Worm (Caenorhabditis elegans): ENCODE measurements around the gene nep-25.
"Not testable (repeated sequence)": the region's sequence is repeated elsewhere in the genome, so short reads cannot be mapped to it uniquely, and the experiment has no call there.

The nep-25 gene

DNA sequence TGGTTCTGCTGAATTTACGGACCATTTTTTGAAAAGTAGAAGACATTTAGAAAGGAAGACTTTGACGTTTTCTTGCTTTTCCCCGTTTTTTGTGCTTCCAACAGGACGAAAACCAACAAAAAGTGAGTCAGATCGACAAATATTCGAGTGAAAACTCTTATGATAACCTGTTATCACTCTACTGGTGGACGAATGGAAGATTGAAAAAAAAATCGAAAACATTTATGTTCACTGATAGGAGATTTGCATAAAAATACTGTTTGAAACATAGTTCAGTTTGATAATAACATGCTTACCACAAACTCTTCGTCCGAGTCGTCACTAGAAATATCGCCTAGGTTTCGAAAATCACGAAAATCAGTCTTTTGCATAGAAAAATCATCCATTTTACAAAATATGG is 30.4 kb downstream of the nep-25 start:
- TF ChIP-seq mml-1 (tag; optimal IDR thresholded peaks at IDR 0.05), result no peak
- TF ChIP-seq elt-2 (tag; optimal IDR thresholded peaks at IDR 0.05), result peak; percentile 75

DNA sequence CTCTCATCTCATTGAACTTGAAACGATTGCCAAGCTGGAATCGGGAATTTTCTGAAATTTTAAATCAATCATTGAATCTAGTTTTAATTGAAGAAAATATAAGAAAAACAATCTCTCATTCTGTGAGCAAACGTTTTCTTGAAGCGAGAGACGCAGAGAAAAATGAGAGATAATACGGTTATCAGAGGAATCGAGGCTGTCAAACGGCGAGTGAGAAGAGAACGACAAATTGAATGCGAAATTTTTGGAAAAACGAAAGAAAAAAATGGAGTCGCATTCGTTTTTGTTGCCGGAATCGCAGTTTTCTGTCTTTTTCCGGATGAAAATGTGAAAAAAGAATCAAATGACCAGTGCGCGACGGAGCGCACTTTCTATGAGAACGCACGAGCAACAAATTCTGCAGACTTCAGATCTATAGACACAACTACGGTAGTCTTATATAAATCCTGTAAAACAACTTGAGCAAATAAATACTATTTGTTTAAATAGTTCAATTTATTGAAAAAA is 31.6 kb downstream of the nep-25 start, which contains the start of gene tex-2:
TSS of gene tex-2 (minus strand) at position 51 of the 507 bp plus-strand sequence.
- no peak for TF ChIP-seq nhr-28 (tag; optimal IDR thresholded peaks at IDR 0.05)
- peak; percentile 28 for TF ChIP-seq nfya-1 (tag; optimal IDR thresholded peaks at IDR 0.05; ENCODE audit: insufficient read depth)
- peak; percentile 35 for TF ChIP-seq pha-4 (tag; optimal IDR thresholded peaks at IDR 0.05)
- peak; percentile 46 for TF ChIP-seq lin-39 (tag; optimal IDR thresholded peaks at IDR 0.05)
- no peak for TF ChIP-seq ceh-82 (tag; optimal IDR thresholded peaks at IDR 0.05)
- TF ChIP-seq ama-1 (optimal IDR thresholded peaks at IDR 0.05), result peak; percentile 40
- TF ChIP-seq lin-15B (tag; optimal IDR thresholded peaks at IDR 0.05), result peak; percentile 47
- no peak for TF ChIP-seq unc-62 (GFP tag; optimal IDR thresholded peaks at IDR 0.05)
- no peak for TF ChIP-seq tbx-2 (tag; optimal IDR thresholded peaks at IDR 0.05)
- TF ChIP-seq nhr-12 (tag; optimal IDR thresholded peaks at IDR 0.05), result no peak
- TF ChIP-seq nhr-11 (tag; optimal IDR thresholded peaks at IDR 0.05), result no peak
- TF ChIP-seq elt-2 (tag; optimal IDR thresholded peaks at IDR 0.05), result peak; percentile 93
- peak; percentile 34 for TF ChIP-seq pqm-1 (tag; optimal IDR thresholded peaks at IDR 0.05)
- TF ChIP-seq zag-1 (tag; optimal IDR thresholded peaks at IDR 0.05), result no peak
- TF ChIP-seq daf-12 (tag; optimal IDR thresholded peaks at IDR 0.05), result no peak
- TF ChIP-seq nhr-23 (tag; optimal IDR thresholded peaks at IDR 0.05), result no peak

DNA sequence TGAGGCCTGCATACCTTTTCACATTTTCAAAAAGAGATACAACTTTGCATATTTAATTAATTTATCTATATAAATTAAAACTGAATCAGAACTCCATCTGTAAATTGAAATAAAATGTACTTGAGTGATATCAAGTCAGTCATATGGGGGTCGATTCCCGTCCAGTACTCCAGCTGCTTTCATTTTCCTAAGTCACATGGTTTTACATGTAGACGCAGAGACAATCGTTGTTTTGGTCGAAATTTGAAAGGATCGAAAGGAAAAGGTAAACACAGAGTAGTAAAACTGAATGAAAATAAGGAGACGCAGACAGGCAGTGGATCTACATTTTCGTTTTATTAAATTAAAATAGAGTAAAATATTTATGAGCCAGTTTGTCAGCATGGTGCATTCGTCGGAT is 32.1 kb downstream of the nep-25 start:
- peak; percentile 34 for TF ChIP-seq nhr-23 (tag; optimal IDR thresholded peaks at IDR 0.05)
- no peak for TF ChIP-seq pqm-1 (tag; optimal IDR thresholded peaks at IDR 0.05)
- peak; percentile 88 for TF ChIP-seq pha-4 (tag; optimal IDR thresholded peaks at IDR 0.05)
- TF ChIP-seq ztf-4 (tag; optimal IDR thresholded peaks at IDR 0.05), result no peak

DNA sequence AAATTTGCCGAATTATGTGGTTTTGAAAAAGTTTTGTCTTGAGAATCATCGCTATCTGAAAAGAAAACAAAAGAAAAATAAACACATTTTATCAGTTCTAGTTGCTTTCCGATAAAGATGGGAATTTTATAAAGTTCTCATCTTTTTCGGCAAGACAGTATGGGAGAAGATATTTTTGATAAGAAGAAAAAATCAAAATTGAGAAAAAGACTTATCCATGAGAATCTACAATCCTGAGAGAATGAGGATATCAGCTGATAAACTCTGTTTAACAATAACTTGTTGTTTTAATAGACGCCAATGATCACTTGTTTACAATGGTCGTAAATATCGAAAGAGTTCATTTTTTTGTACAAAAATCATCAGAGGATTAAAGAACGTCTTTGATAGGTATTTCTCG is 34.0 kb downstream of the nep-25 start, which contains the start of gene F55C12.6:
TSS of gene F55C12.6 (minus strand) at position 101 of the 400 bp plus-strand sequence.
- TF ChIP-seq lsy-12 (tag; optimal IDR thresholded peaks at IDR 0.05), result no peak
- no peak for TF ChIP-seq ztf-4 (tag; optimal IDR thresholded peaks at IDR 0.05)
- TF ChIP-seq ama-1 (optimal IDR thresholded peaks at IDR 0.05), result no peak
- no peak for TF ChIP-seq nhr-76 (tag; optimal IDR thresholded peaks at IDR 0.05)
- TF ChIP-seq snpc-4 (tag; optimal IDR thresholded peaks at IDR 0.05), result no peak
- TF ChIP-seq ztf-11 (tag; optimal IDR thresholded peaks at IDR 0.05), result no peak
- no peak for TF ChIP-seq elt-3 (tag; optimal IDR thresholded peaks at IDR 0.05)
- TF ChIP-seq nhr-25 (tag; optimal IDR thresholded peaks at IDR 0.05), result no peak
- TF ChIP-seq ceh-9 (tag; optimal IDR thresholded peaks at IDR 0.05), result no peak
- TF ChIP-seq mdl-1 (tag; optimal IDR thresholded peaks at IDR 0.05), result no peak
- no peak for TF ChIP-seq zag-1 (tag; optimal IDR thresholded peaks at IDR 0.05)
- no peak for TF ChIP-seq nhr-77 (tag; optimal IDR thresholded peaks at IDR 0.05)

DNA sequence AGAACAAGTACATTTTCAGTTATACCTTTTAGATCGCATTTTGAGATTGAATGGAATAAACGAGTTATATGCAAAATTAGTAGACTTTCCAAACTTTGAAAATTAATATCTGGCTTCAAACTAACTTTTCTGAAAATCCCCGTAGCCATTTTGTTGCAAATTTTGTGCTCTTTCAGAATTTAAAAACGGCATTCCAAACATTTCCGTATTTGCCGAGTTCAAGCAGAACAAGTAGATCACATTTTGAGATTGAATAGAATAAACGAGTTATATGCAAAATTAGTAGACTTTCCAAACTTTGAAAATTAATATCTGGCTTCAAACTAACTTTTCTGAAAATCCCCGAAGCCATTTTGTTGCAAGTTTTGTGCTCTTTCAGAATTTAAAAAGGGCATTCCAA is 34.5 kb downstream of the nep-25 start, which contains the start of gene F55C12.2:
TSS of gene F55C12.2 (plus strand) at position 301 of the 400 bp plus-strand sequence.
- TF ChIP-seq ceh-9, nhr-77, daf-12 (tag; optimal IDR thresholded peaks at IDR 0.05): not testable (repeated sequence)

DNA sequence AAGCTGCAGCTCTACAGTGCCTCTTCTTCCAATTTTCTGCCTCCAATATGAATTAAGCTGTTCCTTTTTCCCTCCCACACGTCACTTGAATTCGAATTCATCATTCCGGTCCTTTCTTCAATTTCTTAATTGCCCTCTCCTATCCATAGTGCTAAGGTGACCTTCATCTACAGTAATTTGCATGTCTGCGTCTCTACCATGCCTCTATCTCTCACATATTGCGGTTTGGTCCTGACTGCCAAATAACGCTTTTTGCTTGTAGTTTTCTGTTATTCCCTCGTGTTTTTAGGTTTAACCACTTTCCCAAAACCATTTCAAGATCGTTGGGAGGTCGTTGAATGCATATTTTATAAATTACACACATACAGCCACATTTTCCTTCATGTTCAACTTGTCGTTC is 38.6 kb downstream of the nep-25 start:
- TF ChIP-seq nhr-11 (tag; optimal IDR thresholded peaks at IDR 0.05) (no peak), nhr-23 (tag; optimal IDR thresholded peaks at IDR 0.05) (peak; percentile 19), nhr-25 (tag; optimal IDR thresholded peaks at IDR 0.05) (peak; percentile 90), tbx-2 (tag; optimal IDR thresholded peaks at IDR 0.05) (no peak)

DNA sequence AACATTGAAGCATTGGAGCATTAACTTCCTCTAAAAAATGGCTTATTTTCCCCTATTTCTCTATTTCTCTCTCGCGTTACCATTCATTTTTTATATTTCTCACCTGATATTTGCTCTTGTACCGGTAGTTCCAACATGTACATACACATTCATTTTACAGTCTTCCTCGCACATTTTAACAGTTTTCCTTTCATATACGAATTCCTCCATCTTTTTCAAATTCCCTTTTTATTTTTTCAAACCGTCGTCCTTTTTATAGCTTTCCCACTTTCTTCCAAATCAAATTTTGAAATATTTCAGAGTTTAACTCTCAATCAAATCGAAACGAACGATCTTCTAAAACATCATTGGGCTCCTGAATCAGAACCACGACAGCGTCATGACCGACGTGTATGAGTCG is 42.2 kb downstream of the nep-25 start, which contains the start of gene rfip-1:
TSS of gene rfip-1 (plus strand) at position 301 of the 400 bp plus-strand sequence.
- TF ChIP-seq nhr-25 (tag; optimal IDR thresholded peaks at IDR 0.05) (no peak), ceh-82 (tag; optimal IDR thresholded peaks at IDR 0.05) (no peak), elt-3 (tag; optimal IDR thresholded peaks at IDR 0.05) (no peak), egl-5 (tag; optimal IDR thresholded peaks at IDR 0.05) (no peak), ZK546.5 (tag; optimal IDR thresholded peaks at IDR 0.05) (no peak), nhr-77 (tag; optimal IDR thresholded peaks at IDR 0.05) (no peak), egl-27 (tag; optimal IDR thresholded peaks at IDR 0.05) (no peak), ama-1 (optimal IDR thresholded peaks at IDR 0.05) (no peak), skn-1 (tag; optimal IDR thresholded peaks at IDR 0.05) (no peak), nhr-11 (tag; optimal IDR thresholded peaks at IDR 0.05) (no peak), zag-1 (tag; optimal IDR thresholded peaks at IDR 0.05) (no peak), pqm-1 (tag; optimal IDR thresholded peaks at IDR 0.05) (no peak), fos-1 (tag; optimal IDR thresholded peaks at IDR 0.05) (no peak), ztf-11 (tag; optimal IDR thresholded peaks at IDR 0.05) (no peak), mml-1 (tag; optimal IDR thresholded peaks at IDR 0.05) (no peak), ceh-9 (tag; optimal IDR thresholded peaks at IDR 0.05) (no peak), fkh-10 (GFP tag; optimal IDR thresholded peaks at IDR 0.05) (no peak), ceh-28 (tag; optimal IDR thresholded peaks at IDR 0.05) (no peak)
